Worm (Caenorhabditis elegans) whole organism, L4/young adult: Measurements from ENCODE around the gene clp-9.

Experiments
- W03F9.2 ChIP-seq: fragments of 150-350 bp; optimal IDR thresholded peaks from 2 replicates; lab custom pipeline; 2014; ENCODE audit warnings: missing biosample characterization, missing genetic modification characterization
- dao-5 ChIP-seq: sonication (generic microtip); optimal IDR thresholded peaks from 2 replicates; lab custom pipeline; 2016; ENCODE audit warnings: missing genotype, missing genetic modification characterization, moderate library complexity, missing compliant biosample characterization
- him-1 ChIP-seq: sonication (generic microtip); optimal IDR thresholded peaks from 2 replicates; lab custom pipeline; 2016; ENCODE audit warnings: missing genotype, missing genetic modification reagents, missing genetic modification characterization, missing compliant biosample characterization

The clp-9 gene

DNA sequence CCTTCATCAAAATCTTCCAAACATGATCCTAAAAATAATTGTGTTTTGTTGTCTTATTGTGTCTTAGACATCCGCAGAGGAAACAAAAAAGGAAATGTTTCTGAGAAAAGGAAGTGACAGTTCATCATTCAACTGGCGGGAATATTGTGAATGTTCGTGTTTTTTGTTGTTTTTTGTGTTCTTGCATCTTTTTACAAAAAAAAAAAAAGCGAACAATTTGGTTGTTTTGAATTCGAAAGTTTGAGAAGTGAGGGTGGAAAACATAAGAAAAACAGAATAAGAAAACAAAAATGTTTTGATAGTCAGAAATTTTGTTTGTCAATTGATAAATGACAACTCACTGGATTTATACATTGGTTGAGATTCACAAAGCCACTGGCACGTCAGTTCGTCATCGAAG is 23.9 kb upstream of the clp-9 start:
- no peak for TF ChIP-seq him-1 (tag; lab: Kevin White, UChicago)
- no peak for TF ChIP-seq dao-5 (tag; lab: Kevin White, UChicago)
- TF ChIP-seq W03F9.2 (tag; lab: Kevin White, UChicago) = no peak

DNA sequence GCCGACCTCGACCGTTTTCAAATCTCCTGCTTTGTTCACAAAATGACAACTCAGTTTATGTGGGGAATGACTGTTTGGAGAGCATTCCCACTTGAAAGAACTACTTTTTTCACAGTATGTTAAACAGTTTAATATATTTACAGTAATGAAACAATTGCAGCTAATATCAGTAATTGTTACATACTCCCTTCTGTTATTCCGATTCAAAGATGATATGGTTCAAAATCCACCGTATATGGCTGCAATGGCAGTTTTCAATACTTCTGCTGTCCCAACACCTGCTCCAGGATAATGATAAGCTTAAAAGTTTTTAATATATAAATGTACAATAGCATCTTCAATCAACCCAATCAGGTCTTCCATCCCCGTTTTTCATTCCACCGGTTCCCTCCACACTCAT is 21.4 kb upstream of the clp-9 start:
- no peak for TF ChIP-seq dao-5 (tag; lab: Kevin White, UChicago)
- TF ChIP-seq him-1 (tag; lab: Kevin White, UChicago) = no peak
- no peak for TF ChIP-seq W03F9.2 (tag; lab: Kevin White, UChicago)

DNA sequence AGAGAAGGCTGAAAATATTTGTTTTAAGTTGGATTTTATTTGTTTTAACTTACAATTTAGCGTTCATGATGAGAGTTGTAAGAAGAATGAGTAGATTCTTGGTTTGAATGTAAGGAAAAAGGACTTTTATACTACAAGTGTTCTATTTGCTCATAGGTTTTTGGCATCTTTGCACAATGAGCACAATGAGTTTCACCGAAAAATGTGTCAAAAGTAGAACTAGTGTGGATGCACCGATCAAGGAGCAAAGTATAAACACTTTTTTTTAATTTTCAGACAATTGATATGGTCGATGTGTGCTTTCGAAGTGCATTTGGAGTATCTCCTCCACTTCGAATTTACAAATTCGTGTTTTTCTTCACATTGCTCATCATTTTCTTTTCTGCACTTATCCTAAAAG is 20.3 kb upstream of the clp-9 start, which contains the start of gene fipr-11:
fipr-11 (minus strand) TSS at position 101 of the 400 bp plus-strand sequence.
- no peak for TF ChIP-seq W03F9.2 (tag; lab: Kevin White, UChicago)
- no peak for TF ChIP-seq dao-5 (tag; lab: Kevin White, UChicago)
- TF ChIP-seq him-1 (tag; lab: Kevin White, UChicago) = no peak

DNA sequence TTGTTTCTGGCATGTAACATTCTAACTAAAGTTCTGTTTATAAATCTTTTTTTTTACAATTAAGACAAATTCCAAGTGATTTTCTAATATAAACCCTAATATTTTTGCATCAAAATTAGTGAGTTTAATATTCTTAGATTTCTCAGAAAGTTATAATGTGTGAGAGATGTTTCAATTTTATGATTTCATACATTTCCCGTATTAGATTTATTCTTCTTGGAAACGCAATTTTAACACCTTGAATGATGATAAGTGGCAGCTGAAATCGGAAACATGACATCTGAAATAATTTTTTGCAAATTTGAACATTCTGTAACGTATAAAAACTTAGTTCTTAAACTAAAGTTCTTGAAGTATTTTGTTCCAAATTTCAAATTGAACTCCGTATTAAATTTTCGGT is 15.4 kb upstream of the clp-9 start:
- TF ChIP-seq W03F9.2 (tag; lab: Kevin White, UChicago) (no peak), him-1 (tag; lab: Kevin White, UChicago) (no peak), dao-5 (tag; lab: Kevin White, UChicago) (no peak)

DNA sequence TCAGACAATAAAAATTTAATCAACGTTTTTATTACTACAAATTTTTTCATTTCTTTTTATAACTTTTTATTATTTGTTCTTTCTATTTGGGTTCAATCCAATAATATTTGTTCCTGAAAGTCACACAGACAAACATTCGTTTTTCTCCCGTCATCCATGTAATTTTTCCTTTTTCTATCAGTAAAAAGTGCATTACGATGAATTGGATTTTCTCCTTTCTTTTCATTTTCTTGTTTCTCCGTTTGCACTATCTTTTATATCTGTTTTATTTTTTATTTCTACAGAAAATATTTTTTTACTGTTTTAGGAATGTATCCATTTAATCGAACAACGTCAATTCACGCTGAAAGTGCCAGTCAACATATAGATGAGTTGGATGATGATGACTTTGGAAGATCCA is 13.5 kb upstream of the clp-9 start, which contains the start of gene egl-47:
egl-47 (plus strand) TSS at position 301 of the 400 bp plus-strand sequence.
- TF ChIP-seq W03F9.2 (tag; lab: Kevin White, UChicago) (no peak), dao-5 (tag; lab: Kevin White, UChicago) (no peak), him-1 (tag; lab: Kevin White, UChicago) (no peak)

DNA sequence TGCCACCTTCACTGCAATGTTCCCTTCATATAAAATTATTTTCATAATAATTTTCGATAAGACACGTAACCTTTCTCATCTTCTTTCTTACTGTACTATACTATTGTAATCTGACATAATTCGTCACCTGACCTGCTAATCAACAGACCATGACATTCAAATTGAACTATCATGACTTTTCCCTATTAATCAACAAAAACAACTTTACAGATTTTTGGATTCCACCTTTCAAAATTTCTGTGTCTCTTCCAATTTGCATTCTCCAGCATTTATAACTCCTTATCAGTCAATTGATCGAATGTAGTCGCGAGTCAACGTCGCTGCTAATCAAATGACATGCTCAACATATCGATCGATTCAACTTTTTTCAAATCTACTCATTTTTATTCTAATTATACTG is 3.9 kb upstream of the clp-9 start, which contains the start of gene fshr-1:
fshr-1 (plus strand) TSS at position 209 of the 400 bp plus-strand sequence.
- TF ChIP-seq dao-5 (tag; lab: Kevin White, UChicago) (no peak), him-1 (tag; lab: Kevin White, UChicago) (no peak), W03F9.2 (tag; lab: Kevin White, UChicago) (no peak)

DNA sequence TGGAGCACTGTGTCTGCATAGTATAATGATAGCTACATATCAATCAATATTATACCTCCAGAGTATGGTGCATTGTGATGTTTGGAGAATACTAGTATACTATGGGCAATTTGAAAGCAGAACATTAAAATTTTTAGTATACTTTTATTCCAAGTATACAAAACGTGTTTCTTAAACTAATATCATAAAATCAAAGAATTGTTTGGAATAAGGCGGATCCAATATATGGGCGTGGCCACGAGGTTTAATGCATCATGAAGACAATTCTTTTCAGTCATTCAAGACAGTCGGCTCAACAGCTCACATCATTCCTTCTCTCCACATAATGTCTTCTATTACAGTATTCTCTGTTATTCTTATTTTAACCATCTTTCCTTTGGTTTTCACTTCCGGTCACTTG is 5.9 kb downstream of the clp-9 start, which contains the start of gene sdz-31:
sdz-31 (plus strand) TSS at position 301 of the 400 bp plus-strand sequence.
- no peak for TF ChIP-seq him-1 (tag; lab: Kevin White, UChicago)
- no peak for TF ChIP-seq W03F9.2 (tag; lab: Kevin White, UChicago)
- TF ChIP-seq dao-5 (tag; lab: Kevin White, UChicago) = no peak

DNA sequence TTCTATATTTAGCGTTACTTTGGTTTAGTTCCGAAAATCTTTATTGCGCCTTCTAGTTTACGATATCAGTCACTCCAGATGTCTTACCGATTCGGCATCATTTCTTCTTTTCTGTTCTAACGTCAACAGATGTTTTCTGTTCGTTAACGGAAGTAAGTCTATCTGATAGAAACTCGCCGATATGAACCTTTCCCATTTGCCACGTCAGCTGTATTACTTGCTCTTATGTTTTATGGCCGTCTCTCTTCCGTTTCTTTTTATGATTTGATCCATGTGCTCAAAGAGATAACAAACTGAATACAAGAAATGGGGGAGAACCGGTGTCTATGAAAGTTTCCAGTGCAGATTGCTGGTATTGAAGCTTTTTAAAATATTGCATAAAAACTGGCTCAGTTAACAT is 6.4 kb downstream of the clp-9 start, which contains the start of gene srab-26:
srab-26 (minus strand) TSS at position 101 of the 400 bp plus-strand sequence.
- TF ChIP-seq dao-5 (tag; lab: Kevin White, UChicago) (no peak), him-1 (tag; lab: Kevin White, UChicago) (no peak), W03F9.2 (tag; lab: Kevin White, UChicago) (no peak)

DNA sequence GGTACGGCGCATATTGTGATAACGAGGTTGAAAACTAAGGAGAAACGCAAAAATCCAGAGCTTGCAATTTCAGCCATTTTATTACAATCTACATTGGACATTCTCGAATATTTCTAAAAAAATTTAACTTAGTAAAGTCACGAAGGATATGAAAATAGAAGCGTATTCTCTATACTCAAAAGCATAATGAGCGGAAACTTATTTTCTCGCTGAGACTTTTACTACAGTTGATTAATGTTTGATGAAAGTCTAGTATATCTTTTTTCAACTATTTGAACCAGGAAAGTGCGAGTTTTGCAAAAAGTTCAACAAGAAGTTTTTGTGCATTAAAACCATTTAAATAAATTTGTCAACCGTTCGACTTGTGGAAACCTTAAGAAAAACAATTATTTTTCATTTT is 14.4 kb downstream of the clp-9 start, which contains the start of gene srab-18:
srab-18 (minus strand) TSS at position 101 of the 400 bp plus-strand sequence.
- no peak for TF ChIP-seq dao-5 (tag; lab: Kevin White, UChicago)
- no peak for TF ChIP-seq W03F9.2 (tag; lab: Kevin White, UChicago)
- no peak for TF ChIP-seq him-1 (tag; lab: Kevin White, UChicago)

DNA sequence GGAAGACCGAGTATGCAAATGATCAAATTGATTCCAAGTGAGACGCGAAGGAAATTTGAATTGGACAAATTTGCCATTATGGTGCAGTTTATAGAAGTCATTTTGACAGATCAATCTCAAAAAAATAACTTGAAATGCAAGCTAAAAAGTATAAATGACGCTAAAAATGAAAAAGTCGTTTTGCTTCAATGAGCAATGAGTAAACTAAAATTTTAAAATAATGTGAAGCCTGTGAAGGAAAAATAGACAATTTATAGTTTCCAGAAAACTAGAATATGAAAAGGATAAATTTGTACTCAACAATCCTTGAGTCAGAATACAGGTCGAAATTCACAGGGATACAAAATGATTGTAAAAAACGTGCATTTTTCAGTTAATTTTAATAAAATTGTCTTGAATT is 17.5 kb downstream of the clp-9 start, which contains the start of gene srab-17:
srab-17 (minus strand) TSS at position 101 of the 400 bp plus-strand sequence.
- TF ChIP-seq W03F9.2 (tag; lab: Kevin White, UChicago) (no peak), dao-5 (tag; lab: Kevin White, UChicago) (no peak), him-1 (tag; lab: Kevin White, UChicago) (no peak)

DNA sequence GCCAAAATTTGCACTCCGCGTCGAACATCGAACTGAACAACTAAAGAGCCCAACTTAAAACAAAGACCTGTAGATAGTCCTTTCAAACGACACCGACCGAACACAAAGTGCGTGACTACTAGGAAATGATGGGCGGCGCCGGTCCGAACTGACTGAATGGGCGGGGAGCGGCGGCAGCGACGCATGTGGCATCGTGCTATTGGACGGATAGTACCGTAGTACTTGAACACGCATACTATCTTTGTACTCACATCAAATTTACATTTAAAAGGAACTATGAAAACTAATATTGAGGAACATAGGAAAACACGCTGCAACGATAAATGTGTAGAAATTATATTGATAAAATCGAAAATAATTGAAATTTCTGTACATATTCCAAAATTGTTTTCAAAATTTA is 25.4 kb downstream of the clp-9 start:
- TF ChIP-seq W03F9.2 (tag; lab: Kevin White, UChicago) (no peak), him-1 (tag; lab: Kevin White, UChicago) (no peak), dao-5 (tag; lab: Kevin White, UChicago) (no peak)

DNA sequence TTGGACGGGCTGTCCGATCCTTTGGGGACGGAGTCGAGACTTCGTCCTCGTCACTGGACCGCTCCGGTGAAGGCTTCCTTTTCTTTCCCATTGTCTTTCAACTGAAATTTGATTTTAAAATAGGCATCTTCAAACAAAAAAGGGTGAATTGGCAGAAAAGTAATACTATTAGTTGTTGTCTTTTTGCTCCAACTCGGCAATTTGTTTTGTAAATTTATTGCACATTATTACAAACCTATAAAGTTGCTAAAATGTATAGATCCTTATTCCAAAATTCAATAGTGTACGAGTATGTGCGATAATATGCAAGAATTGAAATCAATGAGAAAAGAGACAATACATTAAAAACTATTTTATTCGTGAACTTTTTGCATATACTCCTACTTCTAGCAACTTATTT is 25.9 kb downstream of the clp-9 start, which contains the start of gene lsy-12:
lsy-12 (minus strand) TSS at position 101 of the 400 bp plus-strand sequence.
- TF ChIP-seq W03F9.2 (tag; lab: Kevin White, UChicago) = no peak
- TF ChIP-seq dao-5 (tag; lab: Kevin White, UChicago) = no peak
- TF ChIP-seq him-1 (tag; lab: Kevin White, UChicago) = no peak

DNA sequence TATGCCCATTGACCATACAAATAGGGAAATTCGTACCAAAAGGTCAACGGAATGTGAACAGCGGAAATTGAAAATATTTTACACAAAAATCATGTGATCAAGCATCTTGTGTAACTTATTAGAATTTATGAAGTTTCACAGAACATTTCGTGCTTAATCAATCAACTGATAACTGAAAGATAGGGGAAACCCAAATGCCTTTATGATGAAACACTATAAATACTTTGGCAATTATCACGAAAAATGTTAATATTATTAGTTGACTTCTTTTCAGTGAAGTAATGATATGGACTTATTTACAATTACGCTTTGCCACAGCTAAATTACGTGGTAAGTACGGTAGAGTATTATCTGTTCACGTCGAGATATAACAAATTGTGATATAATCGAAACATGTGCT is 28.8 kb downstream of the clp-9 start:
- TF ChIP-seq W03F9.2 (tag; lab: Kevin White, UChicago) = no peak
- no peak for TF ChIP-seq dao-5 (tag; lab: Kevin White, UChicago)
- no peak for TF ChIP-seq him-1 (tag; lab: Kevin White, UChicago)
